Worm (Caenorhabditis elegans) whole organism, young adult: Measurements from ENCODE around the gene C32C4.3.
A peak's percentile ranks its signal among the peaks of the same experiment; 100 is the strongest.

Experiments used
- B0035.1 ChIP-seq: sonication (generic microtip); optimal IDR thresholded peaks from 2 replicates; lab custom pipeline; 2016; ENCODE audit warnings: missing genetic modification characterization, mild to moderate bottlenecking, missing compliant biosample characterization, missing genotype, missing genetic modification reagents
- F10E7.11 ChIP-seq: sonication (generic microtip); optimal IDR thresholded peaks from 2 replicates; lab custom pipeline; 2017; ENCODE audit warnings: mild to moderate bottlenecking, missing genetic modification characterization, moderate library complexity, missing compliant biosample characterization
- F37B4.10 ChIP-seq: fragments of 200-800 bp; sonication (Bioruptor generic); IDR thresholded peaks from 2 replicates; pipeline ENCODE4 v1.3.6; 2022; ENCODE audit warnings: missing genetic modification characterization, missing compliant biosample characterization
- F52B5.7 ChIP-seq: sonication (generic microtip); optimal IDR thresholded peaks from 2 replicates; lab custom pipeline; 2016; ENCODE audit warnings: mild to moderate bottlenecking, missing genetic modification characterization, missing compliant biosample characterization
- F57A8.1 ChIP-seq: fragments of 200-800 bp; sonication (Bioruptor generic); optimal IDR thresholded peaks from 2 replicates; lab custom pipeline; 2018; ENCODE audit warnings: mild to moderate bottlenecking, missing genetic modification characterization, moderate library complexity, missing compliant biosample characterization
- K11D2.4 ChIP-seq: fragments of 200-800 bp; sonication (Bioruptor generic); IDR thresholded peaks from 2 replicates; pipeline ENCODE4 v1.3.6; 2022; ENCODE audit warnings: missing genetic modification reagents, missing genetic modification characterization, missing compliant biosample characterization
- T07F8.4 ChIP-seq: sonication (generic microtip); optimal IDR thresholded peaks from 2 replicates; lab custom pipeline; 2016; ENCODE audit warnings: mild to moderate bottlenecking, missing genetic modification characterization, moderate library complexity, missing compliant biosample characterization
- Y53F4B.3 ChIP-seq: fragments of 200-800 bp; sonication (Bioruptor generic); IDR thresholded peaks from 2 replicates; pipeline ENCODE4 v1.3.6; 2022; ENCODE audit warnings: missing genetic modification reagents, missing genetic modification characterization, missing compliant biosample characterization
- Y53G8AR.9 ChIP-seq: fragments of 200-800 bp; sonication (Bioruptor generic); conservative IDR thresholded peaks from 2 replicates; pipeline ENCODE4 v1.3.6; 2022; ENCODE audit warnings: missing genetic modification reagents, missing genetic modification characterization, missing compliant biosample characterization
- Y79H2A.3 ChIP-seq: fragments of 200-800 bp; sonication (Bioruptor generic); conservative IDR thresholded peaks from 2 replicates; pipeline ENCODE4 v1.3.6; 2022; ENCODE audit warnings: missing genetic modification reagents, missing genetic modification characterization, missing compliant biosample characterization
- attf-6 ChIP-seq: fragments of 200-800 bp; sonication (Bioruptor generic); IDR thresholded peaks from 2 replicates; pipeline ENCODE4 v1.3.6; 2022; ENCODE audit warnings: missing genetic modification reagents, missing genetic modification characterization, missing compliant biosample characterization
- ccch-3 ChIP-seq: fragments of 200-800 bp; sonication (Bioruptor generic); optimal IDR thresholded peaks from 2 replicates; lab custom pipeline; 2018; ENCODE audit warnings: mild to moderate bottlenecking, missing genetic modification characterization, missing compliant biosample characterization
- cebp-1 ChIP-seq, 2 experiments: fragments of 200-800 bp in 1 of 2; sonication (Bioruptor generic) in 1 of 2; sonication (generic microtip) in 1 of 2; IDR thresholded peaks in 1 of 2; optimal IDR thresholded peaks in 1 of 2; 2 replicates each; pipeline versions ENCODE4 v1.3.6 to Lab custom; 2017 to 2022; ENCODE audit warnings: missing compliant biosample characterization in 2 of 2, missing genetic modification characterization in 2 of 2, mild to moderate bottlenecking in 1 of 2, missing genetic modification reagents in 1 of 2, moderate library complexity in 1 of 2
- cebp-2 ChIP-seq: fragments of 200-800 bp; sonication (Bioruptor generic); IDR thresholded peaks from 2 replicates; pipeline ENCODE4 v1.3.6; 2022; ENCODE audit warnings: missing genetic modification characterization, missing compliant biosample characterization
- ceh-27 ChIP-seq: fragments of 200-800 bp; sonication (Bioruptor generic); optimal IDR thresholded peaks from 2 replicates; lab custom pipeline; 2018; ENCODE audit warnings: mild to moderate bottlenecking, missing genetic modification characterization, moderate library complexity, missing compliant biosample characterization
- chd-7 ChIP-seq: sonication (generic microtip); optimal IDR thresholded peaks from 2 replicates; lab custom pipeline; 2016; ENCODE audit warnings: mild to moderate bottlenecking, missing genetic modification characterization, moderate library complexity, missing compliant biosample characterization
- efl-1 ChIP-seq: fragments of 150-350 bp; optimal IDR thresholded peaks from 2 replicates; lab custom pipeline; 2014; ENCODE audit warnings: missing biosample characterization, missing genetic modification reagents, missing genetic modification characterization
- egl-18 ChIP-seq: fragments of 200-800 bp; sonication (Bioruptor generic); IDR thresholded peaks from 2 replicates; pipeline ENCODE4 v1.3.6; 2022; ENCODE audit warnings: missing genetic modification reagents, missing genetic modification characterization, missing compliant biosample characterization
- egl-44 ChIP-seq: fragments of 200-800 bp; sonication (Bioruptor generic); IDR thresholded peaks from 2 replicates; pipeline ENCODE4 v1.3.6; 2022; ENCODE audit warnings: missing genetic modification reagents, missing genetic modification characterization, missing compliant biosample characterization
- gei-17 ChIP-seq: fragments of 200-800 bp; sonication (Bioruptor generic); optimal IDR thresholded peaks from 2 replicates; lab custom pipeline; 2018; ENCODE audit warnings: mild to moderate bottlenecking, missing genetic modification characterization, missing compliant biosample characterization
- him-1 ChIP-seq: sonication (generic microtip); optimal IDR thresholded peaks from 2 replicates; lab custom pipeline; 2016; ENCODE audit warnings: missing genotype, missing genetic modification reagents, missing genetic modification characterization, missing compliant biosample characterization
- hlh-12 ChIP-seq: sonication (generic microtip); optimal IDR thresholded peaks from 2 replicates; lab custom pipeline; 2016; ENCODE audit warnings: missing genetic modification characterization, missing compliant biosample characterization
- hlh-26 ChIP-seq: fragments of 200-800 bp; sonication (Bioruptor generic); conservative IDR thresholded peaks from 2 replicates; pipeline ENCODE4 v1.3.6; 2022; ENCODE audit warnings: missing genetic modification reagents, missing genetic modification characterization, missing compliant biosample characterization
- hmg-1.2 ChIP-seq: fragments of 200-800 bp; sonication (Bioruptor generic); IDR thresholded peaks from 2 replicates; pipeline ENCODE4 v1.3.6; 2022; ENCODE audit warnings: missing genetic modification reagents, missing genetic modification characterization, missing compliant biosample characterization
- hrde-1 ChIP-seq: sonication (generic microtip); optimal IDR thresholded peaks from 2 replicates; lab custom pipeline; 2016; ENCODE audit warnings: missing genetic modification characterization, mild to moderate bottlenecking, missing compliant biosample characterization, moderate library complexity, missing genotype, missing genetic modification reagents, borderline replicate concordance
- let-607 ChIP-seq, 2 experiments: fragments of 200-800 bp in 1 of 2; sonication (Bioruptor generic) in 1 of 2; sonication (generic microtip) in 1 of 2; optimal IDR thresholded peaks; 2 replicates each; lab custom pipeline; 2016 to 2018; ENCODE audit warnings: mild to moderate bottlenecking in 2 of 2, missing compliant biosample characterization in 2 of 2, missing genetic modification characterization in 2 of 2, moderate library complexity in 2 of 2, missing genotype in 1 of 2
- lin-26 ChIP-seq: fragments of 200-800 bp; sonication (Bioruptor generic); IDR thresholded peaks from 2 replicates; pipeline ENCODE4 v1.3.6; 2022; ENCODE audit warnings: missing genetic modification reagents, missing genetic modification characterization, missing compliant biosample characterization
- lin-40 ChIP-seq: sonication (generic microtip); optimal IDR thresholded peaks from 2 replicates; lab custom pipeline; 2016; ENCODE audit warnings: missing genetic modification characterization, mild to moderate bottlenecking, missing compliant biosample characterization, missing genotype, missing genetic modification reagents
- lin-54 ChIP-seq: fragments of 200-800 bp; sonication (Bioruptor generic); optimal IDR thresholded peaks from 2 replicates; lab custom pipeline; 2018; ENCODE audit warnings: mild to moderate bottlenecking, missing genetic modification characterization, missing compliant biosample characterization
- madf-3 ChIP-seq: fragments of 200-800 bp; sonication (Bioruptor generic); IDR thresholded peaks from 2 replicates; pipeline ENCODE4 v1.3.6; 2022; ENCODE audit warnings: missing genetic modification reagents, missing genetic modification characterization, missing compliant biosample characterization
- madf-8 ChIP-seq: fragments of 200-800 bp; sonication (Bioruptor generic); conservative IDR thresholded peaks from 2 replicates; pipeline ENCODE4 v1.3.6; 2022; ENCODE audit warnings: missing genetic modification reagents, missing genetic modification characterization, missing compliant biosample characterization
- mes-4 ChIP-seq: sonication (generic microtip); optimal IDR thresholded peaks from 2 replicates; lab custom pipeline; 2016; ENCODE audit warnings: missing genotype, missing genetic modification characterization, missing compliant biosample characterization
- nhr-179 ChIP-seq: sonication (generic microtip); optimal IDR thresholded peaks from 2 replicates; lab custom pipeline; 2016; ENCODE audit warnings: mild to moderate bottlenecking, missing genetic modification characterization, missing compliant biosample characterization
- nhr-80 ChIP-seq: sonication (generic microtip); optimal IDR thresholded peaks from 2 replicates; lab custom pipeline; 2016; ENCODE audit warnings: missing genetic modification characterization, missing compliant biosample characterization
- pha-4 ChIP-seq: fragments of 150-350 bp; sonication (generic microtip); optimal IDR thresholded peaks from 2 replicates; lab custom pipeline; 2014; ENCODE audit warnings: missing biosample characterization, missing genetic modification reagents, missing genetic modification characterization
- rcor-1 ChIP-seq: fragments of 200-800 bp; sonication (Bioruptor generic); IDR thresholded peaks from 2 replicates; pipeline ENCODE4 v1.3.6; 2022; ENCODE audit warnings: missing genetic modification reagents, missing genetic modification characterization, missing compliant biosample characterization
- repo-1 ChIP-seq: sonication (generic microtip); optimal IDR thresholded peaks from 2 replicates; lab custom pipeline; 2017; ENCODE audit warnings: mild to moderate bottlenecking, missing genetic modification characterization, missing compliant biosample characterization
- snpc-3.4 ChIP-seq: sonication (generic microtip); optimal IDR thresholded peaks from 2 replicates; lab custom pipeline; 2017; ENCODE audit warnings: missing genetic modification characterization, mild to moderate bottlenecking, missing compliant biosample characterization, antibody characterized with exemption, moderate library complexity, missing genotype, missing genetic modification reagents
- tbp1 ChIP-seq: fragments of 200-800 bp; sonication (Bioruptor generic); optimal IDR thresholded peaks from 2 replicates; lab custom pipeline; 2018; ENCODE audit warnings: mild to moderate bottlenecking, missing genetic modification characterization, missing compliant biosample characterization
- unc-62 ChIP-seq: fragments of 150-350 bp; optimal IDR thresholded peaks from 2 replicates; lab custom pipeline; 2014; ENCODE audit warnings: missing biosample characterization, missing genetic modification reagents, missing genetic modification characterization
- xnd-1 ChIP-seq: sonication (generic microtip); optimal IDR thresholded peaks from 2 replicates; lab custom pipeline; 2016; ENCODE audit warnings: missing genotype, missing genetic modification reagents, missing genetic modification characterization, missing compliant biosample characterization
- zim-3 ChIP-seq: sonication (generic microtip); optimal IDR thresholded peaks from 2 replicates; lab custom pipeline; 2017; ENCODE audit warnings: mild to moderate bottlenecking, missing genetic modification characterization, moderate library complexity, missing compliant biosample characterization
- ztf-22 ChIP-seq: fragments of 200-800 bp; sonication (Bioruptor generic); optimal IDR thresholded peaks from 2 replicates; lab custom pipeline; 2018; ENCODE audit warnings: mild to moderate bottlenecking, missing genetic modification characterization, moderate library complexity, missing compliant biosample characterization
- ztf-25 ChIP-seq: fragments of 200-800 bp; sonication (Bioruptor generic); IDR thresholded peaks from 2 replicates; pipeline ENCODE4 v1.3.6; 2022; ENCODE audit warnings: missing genetic modification reagents, missing genetic modification characterization, missing compliant biosample characterization
- ztf-26 ChIP-seq: sonication (generic microtip); optimal IDR thresholded peaks from 2 replicates; lab custom pipeline; 2017; ENCODE audit warnings: missing genetic modification characterization, missing compliant biosample characterization

Gene C32C4.3

ce11 chrV:10647043-10647611 lies at the start of gene C32C4.3, which contains the start of gene C32C4.16:
TSS of gene C32C4.3 (minus strand) at chrV:10647143.
TSS of gene C32C4.16 (plus strand) at chrV:10647561.
- TF ChIP-seq tbp1 (GFP tag; lab: Kevin White, UChicago) (no peak), ztf-25 (GFP tag; lab: Robert Waterston, UW) (no peak), T07F8.4 (tag; lab: Kevin White, UChicago) (no peak), hlh-12 (tag; lab: Kevin White, UChicago) (no peak), ccch-3 (GFP tag; lab: Kevin White, UChicago) (no peak), hrde-1 (tag; lab: Kevin White, UChicago) (no peak), him-1 (tag; lab: Kevin White, UChicago) (no peak), nhr-179 (tag; lab: Kevin White, UChicago) (no peak), Y53F4B.3 (GFP tag; lab: Robert Waterston, UW) (no peak), F52B5.7 (tag; lab: Kevin White, UChicago) (no peak), mes-4 (no peak)

- TF ChIP-seq F37B4.10 (no peak), ztf-26 (no peak), let-607 (tag; optimal IDR thresholded peaks at IDR 0.05; lab: Kevin White, UChicago) (no peak), F10E7.11 (tag; lab: Kevin White, UChicago) (no peak), F57A8.1 (no peak), attf-6 (no peak), B0035.1 (no peak), chd-7 (no peak), K11D2.4 (GFP tag; lab: Robert Waterston, UW) (no peak), efl-1 (GFP tag; lab: Kevin White, UChicago) (no peak), Y53G8AR.9 (GFP tag; lab: Robert Waterston, UW) (no peak), pha-4 (tag; lab: Kevin White, UChicago) (no peak)
Observed at ce11 chrV:10695181-10695580, 48.2 kb upstream of the C32C4.3 start, which contains the start of gene C05A2.4. TSS of gene C05A2.4 (plus strand) at chrV:10695481.

ce11 chrV:10693749-10694148 lies 46.8 kb upstream of the C32C4.3 start:
- TF ChIP-seq rcor-1 (GFP tag; lab: Robert Waterston, UW) (no peak), chd-7 (no peak), madf-8 (GFP tag; lab: Robert Waterston, UW) (no peak), cebp-2 (GFP tag; lab: Robert Waterston, UW) (no peak), hmg-1.2 (GFP tag; lab: Robert Waterston, UW) (no peak), hlh-26 (GFP tag; lab: Robert Waterston, UW) (no peak), unc-62 (peak; percentile 58), zim-3 (tag; lab: Kevin White, UChicago) (no peak), attf-6 (no peak), gei-17 (GFP tag; lab: Kevin White, UChicago) (no peak), snpc-3.4 (tag; lab: Kevin White, UChicago) (no peak), nhr-80 (tag; lab: Kevin White, UChicago) (peak; percentile 98), lin-26 (GFP tag; lab: Robert Waterston, UW) (no peak), Y79H2A.3 (GFP tag; lab: Robert Waterston, UW) (no peak), xnd-1 (tag; lab: Kevin White, UChicago) (no peak), lin-40 (tag; lab: Kevin White, UChicago) (no peak), hrde-1 (tag; lab: Kevin White, UChicago) (no peak), egl-18 (no peak), ceh-27 (GFP tag; lab: Kevin White, UChicago) (no peak), mes-4 (no peak), lin-54 (GFP tag; lab: Kevin White, UChicago) (no peak), him-1 (tag; lab: Kevin White, UChicago) (no peak), egl-44 (no peak), cebp-1 (GFP tag; IDR thresholded peaks at IDR 0.05; lab: Robert Waterston, UW) (no peak), cebp-1 (tag; optimal IDR thresholded peaks at IDR 0.05; lab: Kevin White, UChicago) (peak; percentile 51), repo-1 (tag; lab: Kevin White, UChicago) (no peak), madf-3 (no peak), let-607 (tag; optimal IDR thresholded peaks at IDR 0.05; lab: Kevin White, UChicago) (peak in 1 of 2 experiments; percentile 27), ztf-22 (peak; percentile 56)
